Worm (Caenorhabditis elegans) whole organism, late embryonic: Measurements from ENCODE around the gene asna-1.

ENCODE experiments used
- Y22D7AL.16 ChIP-seq: sonication (generic microtip); optimal IDR thresholded peaks from 2 replicates; lab custom pipeline; 2016; ENCODE audit warnings: missing genetic modification characterization, missing compliant biosample characterization
- ama-1 ChIP-seq: fragments of 150-350 bp; optimal IDR thresholded peaks from 2 replicates; lab custom pipeline; 2014
- dve-1 ChIP-seq: sonication (generic microtip); optimal IDR thresholded peaks from 2 replicates; lab custom pipeline; 2017; ENCODE audit warnings: antibody characterized with exemption, mild to moderate bottlenecking, missing genetic modification characterization, missing compliant biosample characterization
- fkh-10 ChIP-seq: fragments of 150-350 bp; optimal IDR thresholded peaks from 2 replicates; lab custom pipeline; 2014; ENCODE audit warnings: missing biosample characterization, missing genetic modification reagents, missing genetic modification characterization
- hlh-8 ChIP-seq: sonication (generic microtip); optimal IDR thresholded peaks from 2 replicates; lab custom pipeline; 2016; ENCODE audit warnings: missing genotype, missing genetic modification characterization, missing compliant biosample characterization
- lin-11 ChIP-seq: fragments of 200-800 bp; sonication (Bioruptor generic); optimal IDR thresholded peaks from 2 replicates; lab custom pipeline; 2018; ENCODE audit warnings: mild to moderate bottlenecking, missing genetic modification characterization, missing compliant biosample characterization
- madf-2 ChIP-seq: sonication (generic microtip); optimal IDR thresholded peaks from 2 replicates; lab custom pipeline; 2017; ENCODE audit warnings: missing genetic modification characterization, missing compliant biosample characterization
- pqm-1 ChIP-seq: sonication (generic microtip); optimal IDR thresholded peaks from 2 replicates; lab custom pipeline; 2016; ENCODE audit warnings: missing genetic modification characterization, missing compliant biosample characterization
- sdc-2 ChIP-seq: sonication (generic microtip); optimal IDR thresholded peaks from 2 replicates; lab custom pipeline; 2016; ENCODE audit warnings: missing genotype, missing genetic modification characterization, missing compliant biosample characterization

DNA sequence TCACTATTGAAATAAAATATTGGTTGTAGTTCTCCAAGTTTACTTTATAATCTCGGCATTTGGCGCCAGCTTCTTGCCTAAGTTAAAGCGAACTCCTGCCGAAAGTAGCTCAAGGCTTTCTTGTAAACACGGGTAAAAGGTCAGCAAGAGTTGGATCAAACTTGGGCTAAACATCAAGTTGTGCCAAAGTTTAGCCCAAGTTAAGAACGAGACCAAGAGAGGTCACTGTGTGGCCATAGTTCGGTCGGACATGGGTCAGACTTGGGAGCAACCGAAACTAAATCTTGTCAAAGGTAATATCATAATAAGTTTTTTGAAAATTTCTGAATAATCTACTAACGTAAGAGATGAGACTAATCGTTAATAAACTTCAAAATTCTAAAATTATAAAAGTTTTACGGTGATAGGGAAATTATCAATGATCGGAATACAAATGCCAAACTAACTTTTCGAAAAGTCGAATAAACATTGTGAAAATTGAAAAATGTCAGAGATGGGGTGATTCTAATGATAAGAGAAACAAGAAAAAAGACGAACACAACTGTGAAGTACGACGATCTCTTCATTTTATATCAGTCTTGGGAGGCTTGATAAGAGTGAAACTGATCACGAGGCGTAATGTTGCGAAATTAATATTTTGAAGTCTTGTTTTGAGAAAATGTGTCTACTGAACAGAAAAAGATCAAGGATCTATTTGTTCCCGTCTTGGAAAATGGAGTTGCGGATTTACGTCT, 26.8 kb upstream of the asna-1 start:
- TF ChIP-seq lin-11 (tag; lab: Kevin White, UChicago) (no peak), ama-1 (no peak), sdc-2 (tag; lab: Kevin White, UChicago) (no peak), hlh-8 (tag; lab: Kevin White, UChicago) (no peak), pqm-1 (tag; lab: Kevin White, UChicago) (no peak), dve-1 (tag; lab: Kevin White, UChicago) (no peak), Y22D7AL.16 (tag; lab: Kevin White, UChicago) (no peak), madf-2 (tag; lab: Kevin White, UChicago) (no peak), fkh-10 (GFP tag; lab: Kevin White, UChicago) (no peak)
